Fruit fly (Drosophila melanogaster): ENCODE data around the gene bves.
A peak's percentile ranks its signal among the peaks of the same experiment; 100 is the strongest.

The bves gene

dm6 chrX:21053849-21054581 lies at the start of gene bves, which contains the start of gene Stt3A (continued):
- TF ChIP-seq lilli (GFP tag; optimal IDR thresholded peaks at IDR 0.05) (peak; percentile 99), chm (GFP tag; IDR thresholded peaks at IDR 0.05) (peak; percentile 99), Spps (tag; optimal IDR thresholded peaks at IDR 0.05) (peak; percentile 98), ATbp (GFP tag; optimal IDR thresholded peaks at IDR 0.05) (peak; percentile 99), Nf-YC (tag; optimal IDR thresholded peaks at IDR 0.05) (peak; percentile 89), nerfin-1 (tag; optimal IDR thresholded peaks at IDR 0.05) (peak; percentile 97), CG13894 (tag; optimal IDR thresholded peaks at IDR 0.05) (peak; percentile 96), CG2678 (tag; optimal IDR thresholded peaks at IDR 0.05) (peak; percentile 99), CHES-1-like (GFP tag; optimal IDR thresholded peaks at IDR 0.05) (peak; percentile 99), Dek (tag; optimal IDR thresholded peaks at IDR 0.05) (peak; percentile 97), CG12942 (GFP tag; optimal IDR thresholded peaks at IDR 0.05) (peak; percentile 96), ham (GFP tag; IDR thresholded peaks at IDR 0.05) (peak; percentile 84), Fer2 (tag; optimal IDR thresholded peaks at IDR 0.05) (peak; percentile 90), CG9437 (GFP tag; optimal IDR thresholded peaks at IDR 0.05) (peak; percentile 94), Pdp1 (GFP tag; optimal IDR thresholded peaks at IDR 0.05) (peak; percentile 97 to 98), ranshi (GFP tag; IDR thresholded peaks at IDR 0.05) (peak; percentile 98), CG31441 (GFP tag; IDR thresholded peaks at IDR 0.05) (peak; percentile 98), ERR (GFP tag; optimal IDR thresholded peaks at IDR 0.05) (peak; percentile 97), BEAF-32 (GFP tag; optimal IDR thresholded peaks at IDR 0.05) (no peak), pnt (GFP tag; optimal IDR thresholded peaks at IDR 0.05) (peak; percentile 97), CG15073 (GFP tag; optimal IDR thresholded peaks at IDR 0.05) (peak; percentile 85), CG11456 (GFP tag; IDR thresholded peaks at IDR 0.05) (peak; percentile 95), Ssrp (tag; optimal IDR thresholded peaks at IDR 0.05) (peak; percentile 97), BtbVII (GFP tag; optimal IDR thresholded peaks at IDR 0.05) (peak; percentile 99), Gug (GFP tag; IDR thresholded peaks at IDR 0.05) (peak; percentile 94), al (GFP tag; IDR thresholded peaks at IDR 0.05) (peak; percentile 95), CG15011 (GFP tag; optimal IDR thresholded peaks at IDR 0.05) (peak; percentile 96), Rfx (GFP tag; IDR thresholded peaks at IDR 0.05) (peak; percentile 98), luna (GFP tag; optimal IDR thresholded peaks at IDR 0.05) (peak; percentile 96), CG14965 (GFP tag; optimal IDR thresholded peaks at IDR 0.05; ENCODE audit: borderline replicate concordance) (peak; percentile 87), sima (GFP tag; optimal IDR thresholded peaks at IDR 0.05) (peak; percentile 95), CG14860 (GFP tag; IDR thresholded peaks at IDR 0.05; ENCODE audit: partially characterized antibody) (peak; percentile 79), fd102C (GFP tag; optimal IDR thresholded peaks at IDR 0.05) (peak; percentile 93), Side (GFP tag; optimal IDR thresholded peaks at IDR 0.05) (peak; percentile 99), CG16815 (GFP tag; optimal IDR thresholded peaks at IDR 0.05) (peak; percentile 97), Mes4 (GFP tag; optimal IDR thresholded peaks at IDR 0.05) (peak; percentile 98), Hand (GFP tag; optimal IDR thresholded peaks at IDR 0.05) (peak; percentile 99), chif (GFP tag; optimal IDR thresholded peaks at IDR 0.05) (peak; percentile 99), CG6854 (GFP tag; optimal IDR thresholded peaks at IDR 0.05) (peak; percentile 98), tx (GFP tag; optimal IDR thresholded peaks at IDR 0.05) (peak; percentile 98), ab (GFP tag; optimal IDR thresholded peaks at IDR 0.05) (peak; percentile 95), hbn (GFP tag; IDR thresholded peaks at IDR 0.05; ENCODE audit: partially characterized antibody) (peak; percentile 55), CG9797 (GFP tag; optimal IDR thresholded peaks at IDR 0.05) (peak; percentile 67), dpn (GFP tag; optimal IDR thresholded peaks at IDR 0.05) (peak; percentile 98), CG4404 (GFP tag; IDR thresholded peaks at IDR 0.05) (peak; percentile 95), run (tag; optimal IDR thresholded peaks at IDR 0.05) (peak; percentile 98), CG17612 (GFP tag; IDR thresholded peaks at IDR 0.05) (peak; percentile 86), CG13624 (GFP tag; optimal IDR thresholded peaks at IDR 0.05) (peak; percentile 99), hb (GFP tag; IDR thresholded peaks at IDR 0.05; ENCODE audit: partially characterized antibody) (peak; percentile 68; the same call in 2 of the 3 replicates)

Data from whole organism, embryonic.